Worm (Caenorhabditis elegans) whole organism, mixed stage, embryonic: Measurements from ENCODE around the gene cul-5.

Experiments used
- mab-5 ChIP-seq: fragments of 150-350 bp; optimal IDR thresholded peaks from 2 replicates; lab custom pipeline; 2014; ENCODE audit warnings: missing biosample characterization, missing genetic modification characterization
- nhr-28 ChIP-seq: fragments of 150-350 bp; optimal IDR thresholded peaks from 2 replicates; lab custom pipeline; 2014; ENCODE audit warnings: missing biosample characterization, missing genetic modification characterization
- sem-2 ChIP-seq: fragments of 200-800 bp; sonication (Bioruptor generic); optimal IDR thresholded peaks from 2 replicates; lab custom pipeline; 2018; ENCODE audit warnings: mild to moderate bottlenecking, missing genetic modification characterization, missing compliant biosample characterization
- snpc-4 ChIP-seq: fragments of 150-350 bp; optimal IDR thresholded peaks from 2 replicates; lab custom pipeline; 2014; ENCODE audit warnings: missing biosample characterization, missing genetic modification characterization
- unc-120 ChIP-seq: sonication (generic microtip); optimal IDR thresholded peaks from 2 replicates; lab custom pipeline; 2017; ENCODE audit warnings: missing genetic modification characterization, missing compliant biosample characterization; ENCODE audit not compliant: poor library complexity, severe bottlenecking
- unc-62 ChIP-seq: fragments of 150-350 bp; optimal IDR thresholded peaks from 2 replicates; lab custom pipeline; 2014; ENCODE audit warnings: missing biosample characterization, missing genetic modification reagents, missing genetic modification characterization

- TF ChIP-seq unc-120 (no peak), unc-62 (no peak), nhr-28 (tag; lab: Kevin White, UChicago) (no peak), sem-2 (no peak), snpc-4 (tag; lab: Kevin White, UChicago) (no peak), mab-5 (tag; lab: Kevin White, UChicago) (no peak)
Measured at ce11 chrV:10212627-10213026, 33.3 kb downstream of the cul-5 start, which contains the start of gene hpo-40.
